Fruit fly (Drosophila melanogaster): ENCODE data around the gene CG11279.

DNA sequence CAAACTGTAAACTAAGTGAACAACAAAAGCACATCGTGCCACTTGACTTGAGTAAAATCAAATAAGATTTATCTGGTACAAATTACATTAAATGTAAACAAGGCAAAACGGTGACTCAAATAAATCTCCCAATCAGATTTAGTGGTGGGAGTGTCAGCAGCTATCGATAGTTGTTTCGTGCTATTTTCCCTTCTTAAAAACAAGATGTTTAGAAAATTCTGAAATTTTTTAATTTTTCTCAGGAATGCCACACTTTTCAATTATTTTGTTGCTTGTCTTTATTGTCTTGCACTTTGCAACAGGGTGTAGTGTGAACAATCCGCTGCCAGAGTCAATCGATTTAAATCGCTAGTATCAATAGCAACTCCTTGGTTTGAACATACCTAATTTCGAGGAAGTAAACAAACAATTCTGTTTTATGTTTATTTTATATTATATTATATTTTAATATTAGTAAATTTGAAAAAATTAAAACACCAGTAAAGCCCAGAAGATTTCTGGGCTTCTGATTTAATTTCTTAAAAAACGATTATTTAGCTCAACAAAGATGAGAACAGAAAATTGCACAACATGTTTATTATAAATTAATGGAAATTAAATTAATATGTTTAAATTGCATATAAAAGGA is 31.5 kb upstream of the CG11279 start, which contains the start of gene MICAL-like:
- TF ChIP-seq CG7045 (GFP tag; optimal IDR thresholded peaks at IDR 0.05), result no peak
- TF ChIP-seq ovo (GFP tag; optimal IDR thresholded peaks at IDR 0.05), result no peak
- no peak for TF ChIP-seq Mnt (GFP tag; optimal IDR thresholded peaks at IDR 0.05)
- no peak for TF ChIP-seq CG12768 (GFP tag; optimal IDR thresholded peaks at IDR 0.05)
- TF ChIP-seq CG5204 (GFP tag; optimal IDR thresholded peaks at IDR 0.05), result no peak
- no peak for TF ChIP-seq Clk (GFP tag; optimal IDR thresholded peaks at IDR 0.05)
- TF ChIP-seq cnc (optimal IDR thresholded peaks at IDR 0.05), result no peak
- no peak for TF ChIP-seq CG33017 (tag; optimal IDR thresholded peaks at IDR 0.05)
- TF ChIP-seq CG11617 (GFP tag; optimal IDR thresholded peaks at IDR 0.05), result no peak

Data from whole organism, adult.